Fruit fly (Drosophila melanogaster) whole organism, prepupa: ENCODE data around the gene CG43703.

Source experiments
- Blimp-1 ChIP-seq: fragments of 200-800 bp; sonication (Bioruptor generic); optimal IDR thresholded peaks from 3 replicates; lab custom pipeline; 2017; ENCODE audit warnings: missing biosample characterization, missing genetic modification characterization, mild to moderate bottlenecking, moderate library complexity, missing genetic modification reagents
- CG10631 ChIP-seq: fragments of 200-800 bp; sonication (Bioruptor generic); optimal IDR thresholded peaks from 2 replicates; lab custom pipeline; 2016; ENCODE audit warnings: missing biosample characterization, missing genetic modification characterization
- CG10669 ChIP-seq: fragments of 200-800 bp; sonication (Bioruptor generic); optimal IDR thresholded peaks from 3 replicates; lab custom pipeline; 2018; ENCODE audit warnings: missing biosample characterization, mild to moderate bottlenecking, missing genetic modification characterization, moderate library complexity
- CG11294 ChIP-seq: fragments of 200-800 bp; sonication (Bioruptor generic); IDR thresholded peaks from 2 replicates; pipeline ENCODE4 v1.3.6; 2022; ENCODE audit warnings: missing biosample characterization, missing genetic modification characterization
- CG11762 ChIP-seq: fragments of 200-800 bp; sonication (Bioruptor generic); optimal IDR thresholded peaks from 3 replicates; lab custom pipeline; 2016; ENCODE audit warnings: missing biosample characterization, missing genetic modification characterization; ENCODE audit not compliant: insufficient read depth
- CG11902 ChIP-seq: fragments of 200-800 bp; sonication (Bioruptor generic); optimal IDR thresholded peaks from 3 replicates; lab custom pipeline; 2016; ENCODE audit warnings: missing biosample characterization, missing genetic modification characterization
- CG15336 ChIP-seq: fragments of 200-800 bp; sonication (Bioruptor generic); IDR thresholded peaks from 2 replicates; pipeline ENCODE4 v1.3.6; 2022; ENCODE audit warnings: missing biosample characterization, missing genetic modification characterization
- CG3032 ChIP-seq: fragments of 200-800 bp; optimal IDR thresholded peaks from 2 replicates; lab custom pipeline; 2019; ENCODE audit warnings: missing biosample characterization, mild to moderate bottlenecking, missing genetic modification characterization, moderate library complexity
- CG31627 ChIP-seq: fragments of 200-800 bp; sonication (Bioruptor generic); optimal IDR thresholded peaks from 3 replicates; lab custom pipeline; 2016; ENCODE audit warnings: missing biosample characterization, missing genetic modification characterization
- CG34406 ChIP-seq: fragments of 200-800 bp; sonication (Bioruptor generic); optimal IDR thresholded peaks from 3 replicates; lab custom pipeline; 2016; ENCODE audit warnings: missing biosample characterization, missing genetic modification characterization
- CG3919 ChIP-seq: fragments of 200-800 bp; sonication (Bioruptor generic); optimal IDR thresholded peaks from 3 replicates; lab custom pipeline; 2016; ENCODE audit warnings: missing biosample characterization, missing genetic modification characterization
- CG6163 ChIP-seq: fragments of 200-800 bp; sonication (Bioruptor generic); IDR thresholded peaks from 3 replicates; pipeline ENCODE4 v1.3.6; 2022; ENCODE audit warnings: missing biosample characterization, missing genetic modification characterization
- CG6276 ChIP-seq: fragments of 200-800 bp; sonication (Bioruptor generic); optimal IDR thresholded peaks from 2 replicates; lab custom pipeline; 2017; ENCODE audit warnings: missing biosample characterization, mild to moderate bottlenecking, missing genetic modification characterization
- CG6792 ChIP-seq: fragments of 200-800 bp; sonication (Bioruptor generic); optimal IDR thresholded peaks from 3 replicates; lab custom pipeline; 2016; ENCODE audit warnings: missing biosample characterization, missing genetic modification characterization
- CG6854 ChIP-seq: fragments of 200-800 bp; sonication (Bioruptor generic); optimal IDR thresholded peaks from 2 replicates; lab custom pipeline; 2017; ENCODE audit warnings: missing biosample characterization, mild to moderate bottlenecking, missing genetic modification characterization
- CG7368 ChIP-seq: fragments of 200-800 bp; sonication (Bioruptor generic); optimal IDR thresholded peaks from 3 replicates; lab custom pipeline; 2016; ENCODE audit warnings: missing biosample characterization, missing genetic modification characterization
- CG8119 ChIP-seq: fragments of 200-800 bp; sonication (Bioruptor generic); IDR thresholded peaks from 3 replicates; pipeline ENCODE4 v1.3.6; 2022; ENCODE audit warnings: missing biosample characterization, missing genetic modification characterization
- Eip75B ChIP-seq: fragments of 200-800 bp; sonication (Bioruptor generic); optimal IDR thresholded peaks from 3 replicates; lab custom pipeline; 2016; ENCODE audit warnings: missing biosample characterization, missing genetic modification characterization
- Eip78C ChIP-seq: fragments of 200-800 bp; sonication (Bioruptor generic); peaks from one replicate; lab custom pipeline; 2016; ENCODE audit warnings: missing biosample characterization, missing genetic modification characterization
- Ets21C ChIP-seq: fragments of 200-800 bp; sonication (Bioruptor generic); optimal IDR thresholded peaks from 3 replicates; lab custom pipeline; 2016; ENCODE audit warnings: missing biosample characterization, missing genetic modification characterization
- Ets96B ChIP-seq: fragments of 200-800 bp; optimal IDR thresholded peaks from 2 replicates; lab custom pipeline; 2019; ENCODE audit warnings: missing biosample characterization, mild to moderate bottlenecking, missing genetic modification characterization, moderate library complexity
- Gug ChIP-seq: fragments of 200-800 bp; sonication (Bioruptor generic); IDR thresholded peaks from 2 replicates; pipeline ENCODE4 v1.3.6; 2022; ENCODE audit warnings: missing biosample characterization, missing genetic modification characterization
- Hr39 ChIP-seq: fragments of 200-800 bp; sonication (Bioruptor generic); optimal IDR thresholded peaks from 2 replicates; lab custom pipeline; 2016; ENCODE audit warnings: missing biosample characterization, missing genetic modification characterization
- Hr4 ChIP-seq: fragments of 200-800 bp; sonication (Bioruptor generic); optimal IDR thresholded peaks from 3 replicates; lab custom pipeline; 2016; ENCODE audit warnings: missing biosample characterization, missing genetic modification characterization
- Lpt ChIP-seq: fragments of 200-800 bp; sonication (Bioruptor generic); optimal IDR thresholded peaks from 3 replicates; lab custom pipeline; 2016; ENCODE audit warnings: missing biosample characterization, missing genetic modification characterization
- Met ChIP-seq: fragments of 200-800 bp; sonication (Bioruptor generic); optimal IDR thresholded peaks from 3 replicates; lab custom pipeline; 2016; ENCODE audit warnings: missing biosample characterization, missing genetic modification characterization
- Sox102F ChIP-seq: fragments of 200-800 bp; sonication (Bioruptor generic); optimal IDR thresholded peaks from 2 replicates; lab custom pipeline; 2016; ENCODE audit warnings: missing biosample characterization, mild to moderate bottlenecking, missing genetic modification characterization
- Sox14 ChIP-seq: fragments of 200-800 bp; sonication (Bioruptor generic); optimal IDR thresholded peaks from 3 replicates; lab custom pipeline; 2016; ENCODE audit warnings: missing biosample characterization, missing genetic modification characterization
- Sox15 ChIP-seq: fragments of 200-800 bp; sonication (Bioruptor generic); optimal IDR thresholded peaks from 3 replicates; lab custom pipeline; 2016; ENCODE audit warnings: missing biosample characterization, missing genetic modification characterization
- achi ChIP-seq: fragments of 200-800 bp; sonication (Bioruptor generic); optimal IDR thresholded peaks from 3 replicates; lab custom pipeline; 2016; ENCODE audit warnings: missing biosample characterization, missing genetic modification characterization
- dac ChIP-seq: fragments of 200-800 bp; sonication (Bioruptor generic); optimal IDR thresholded peaks from 2 replicates; lab custom pipeline; 2017; ENCODE audit warnings: missing biosample characterization, mild to moderate bottlenecking, missing genetic modification characterization
- eg ChIP-seq: fragments of 200-800 bp; sonication (Bioruptor generic); IDR thresholded peaks from 3 replicates; pipeline ENCODE4 v1.3.6; 2022; ENCODE audit warnings: missing biosample characterization, missing genetic modification characterization
- fd85E ChIP-seq: fragments of 200-800 bp; sonication (Bioruptor generic); optimal IDR thresholded peaks from 3 replicates; lab custom pipeline; 2016; ENCODE audit warnings: missing biosample characterization, missing genetic modification characterization
- lz ChIP-seq: fragments of 200-800 bp; sonication (Bioruptor generic); optimal IDR thresholded peaks from 3 replicates; lab custom pipeline; 2016; ENCODE audit warnings: missing biosample characterization, missing genetic modification characterization
- pdm3 ChIP-seq: fragments of 200-800 bp; sonication (Bioruptor generic); optimal IDR thresholded peaks from 3 replicates; lab custom pipeline; 2016; ENCODE audit warnings: missing biosample characterization, missing genetic modification characterization
- spab ChIP-seq: fragments of 200-800 bp; sonication (Bioruptor generic); optimal IDR thresholded peaks from 2 replicates; lab custom pipeline; 2017; ENCODE audit warnings: missing biosample characterization, mild to moderate bottlenecking, missing genetic modification characterization, missing genetic modification reagents
- ss ChIP-seq, 2 experiments: fragments of 200-800 bp; sonication (Bioruptor generic); optimal IDR thresholded peaks; 2 replicates in 1 of 2; 3 replicates in 1 of 2; lab custom pipeline; 2017 to 2018; ENCODE audit warnings: mild to moderate bottlenecking in 2 of 2, missing biosample characterization in 2 of 2, missing genetic modification characterization in 2 of 2, moderate library complexity in 1 of 2
- svp ChIP-seq: fragments of 200-800 bp; sonication (Bioruptor generic); peaks from one replicate; lab custom pipeline; 2016; ENCODE audit warnings: missing biosample characterization, missing genetic modification characterization
- vri ChIP-seq: fragments of 200-800 bp; sonication (Bioruptor generic); optimal IDR thresholded peaks from 3 replicates; lab custom pipeline; 2016; ENCODE audit warnings: missing biosample characterization, mild to moderate bottlenecking, missing genetic modification characterization

CG43703 gene

DNA sequence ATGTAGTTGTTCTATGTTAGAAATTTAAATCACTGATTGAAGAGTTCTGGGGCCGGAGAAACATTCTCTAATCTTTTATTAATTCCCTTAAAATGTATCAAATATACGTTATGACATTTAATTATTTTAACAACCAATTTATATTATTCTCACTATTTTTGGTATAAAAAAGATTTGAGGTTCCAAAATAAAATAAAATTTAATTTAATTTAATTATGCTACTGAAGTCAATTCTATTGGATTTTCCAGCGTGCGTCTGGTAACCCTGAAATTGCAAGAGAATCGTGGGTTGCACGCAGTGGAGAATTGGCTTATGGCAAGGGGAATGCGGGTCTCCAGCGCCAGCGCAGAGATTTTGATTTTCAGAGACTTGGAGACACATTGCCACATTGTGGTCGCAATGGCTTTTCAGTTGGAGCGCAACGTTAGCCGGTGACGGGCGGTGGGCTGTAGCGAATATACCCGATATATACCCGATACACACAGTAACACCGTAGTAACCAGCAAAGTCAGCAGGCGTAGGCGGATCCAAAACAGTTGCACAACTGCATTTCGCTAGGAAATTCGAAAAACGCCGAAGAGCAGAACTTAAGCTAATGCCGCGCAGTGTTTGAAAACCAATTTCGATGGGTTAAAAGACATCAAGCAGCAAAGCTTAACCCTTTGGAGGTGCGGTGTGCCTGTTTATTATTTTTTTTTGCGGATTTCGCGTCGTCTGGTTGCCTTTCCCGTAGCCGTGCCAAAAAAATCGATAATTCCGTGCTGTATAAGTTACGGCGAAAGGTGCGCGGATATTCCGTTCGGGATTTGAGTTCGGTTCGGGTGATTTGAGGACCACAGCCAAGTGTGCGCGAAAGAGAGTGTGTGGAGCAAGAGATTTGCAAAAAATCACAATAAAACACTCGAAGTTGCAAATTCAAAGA, 40.2 kb downstream of the CG43703 start (continued):
- TF ChIP-seq Sox15 (GFP tag; lab: Kevin White, UChicago) (no peak), Ets21C (GFP tag; lab: Kevin White, UChicago) (no peak), CG11294 (no peak), Sox14 (GFP tag; lab: Kevin White, UChicago) (no peak), fd85E (GFP tag; lab: Kevin White, UChicago) (no peak), CG31627 (GFP tag; lab: Kevin White, UChicago) (no peak), spab (GFP tag; lab: Kevin White, UChicago) (peak; percentile 21), CG6854 (GFP tag; lab: Kevin White, UChicago) (no peak), Eip75B (no peak), CG11762 (GFP tag; lab: Kevin White, UChicago) (no peak), CG6163 (GFP tag; lab: Robert Waterston, UW) (peak; percentile 67), vri (GFP tag; lab: Kevin White, UChicago) (no peak), svp (GFP tag; lab: Kevin White, UChicago) (no peak), Hr4 (GFP tag; lab: Kevin White, UChicago) (no peak), CG6792 (no peak), Sox102F (GFP tag; lab: Kevin White, UChicago) (no peak), Hr39 (GFP tag; lab: Kevin White, UChicago) (no peak), Gug (GFP tag; lab: Robert Waterston, UW) (peak; percentile 19; the same call in 1 of the 2 replicates), Met (GFP tag; lab: Kevin White, UChicago) (peak; percentile 4), Blimp-1 (GFP tag; lab: Kevin White, UChicago) (no peak), lz (GFP tag; lab: Kevin White, UChicago) (no peak), CG11902 (GFP tag; lab: Kevin White, UChicago) (no peak), CG3032 (peak; percentile 45), CG6276 (GFP tag; lab: Kevin White, UChicago) (peak; percentile 72), CG34406 (GFP tag; lab: Kevin White, UChicago) (peak; percentile 17), ss (GFP tag; optimal IDR thresholded peaks at IDR 0.05; lab: Kevin White, UChicago) (peak; percentile 21 to 25), Eip78C (GFP tag; lab: Kevin White, UChicago) (peak; percentile 93)

dm6 chr2L:3806197-3807030, 41.1 kb downstream of the CG43703 start:
- TF ChIP-seq CG34406 (GFP tag; lab: Kevin White, UChicago), result peak; percentile 11
- TF ChIP-seq CG10631 (GFP tag; lab: Kevin White, UChicago), result peak; percentile 17
- TF ChIP-seq CG10669, result peak; percentile 19
- TF ChIP-seq CG15336 (GFP tag; lab: Robert Waterston, UW), result peak; percentile 66
- TF ChIP-seq CG11294, result 0 out of 2 replicates have a peak, but pooled peaks have one; percentile 17
- no peak for TF ChIP-seq Sox102F (GFP tag; lab: Kevin White, UChicago)
- peak; percentile 13 for TF ChIP-seq CG7368 (GFP tag; lab: Kevin White, UChicago)
- no peak for TF ChIP-seq pdm3 (GFP tag; lab: Kevin White, UChicago)
- peak; percentile 35 for TF ChIP-seq Ets96B (tag; lab: Kevin White, UChicago)
- no peak; the same call in 2 of the 3 replicates for TF ChIP-seq CG8119
- no peak for TF ChIP-seq dac (GFP tag; lab: Kevin White, UChicago)
- TF ChIP-seq CG6163 (GFP tag; lab: Robert Waterston, UW), result peak; percentile 68; the same call in 2 of the 3 replicates
- TF ChIP-seq Lpt, result peak; percentile 40
- peak; percentile 42 for TF ChIP-seq achi (GFP tag; lab: Kevin White, UChicago)
- no peak for TF ChIP-seq Ets21C (GFP tag; lab: Kevin White, UChicago)
- TF ChIP-seq CG3919 (GFP tag; lab: Kevin White, UChicago), result peak; percentile 40
- TF ChIP-seq CG3032, result peak; percentile 23
- peak; percentile 74 for TF ChIP-seq eg (GFP tag; lab: Robert Waterston, UW)
